Fruit fly (Drosophila melanogaster) whole organism, embryonic: ENCODE measurements around the gene Reg-2.
A peak's percentile ranks its signal among the peaks of the same experiment; 100 is the strongest.

Experiments
- ATbp ChIP-seq: fragments of 200-800 bp; sonication (Bioruptor generic); optimal IDR thresholded peaks from 2 replicates; lab custom pipeline; 2017; ENCODE audit warnings: missing biosample characterization, mild to moderate bottlenecking, missing genetic modification characterization, missing genetic modification reagents
- Bgb ChIP-seq: fragments of 200-800 bp; sonication (Bioruptor generic); IDR thresholded peaks from 2 replicates; pipeline ENCODE4 v1.3.6; 2022; ENCODE audit warnings: missing biosample characterization, missing genetic modification characterization; ENCODE audit not compliant: partially characterized antibody
- CG10979 ChIP-seq: fragments of 200-800 bp; sonication (Bioruptor generic); optimal IDR thresholded peaks from 2 replicates; lab custom pipeline; 2018; ENCODE audit warnings: missing biosample characterization, mild to moderate bottlenecking, missing genetic modification characterization, moderate library complexity
- CG11696 ChIP-seq: fragments of 200-800 bp; sonication (Bioruptor generic); IDR thresholded peaks from 2 replicates; pipeline ENCODE4 v1.3.6; 2022; ENCODE audit warnings: missing biosample characterization, missing genetic modification characterization
- CG17385 ChIP-seq: fragments of 200-800 bp; sonication (Bioruptor generic); optimal IDR thresholded peaks from 3 replicates; lab custom pipeline; 2018; ENCODE audit warnings: missing biosample characterization, mild to moderate bottlenecking, missing genetic modification characterization
- CG30431 ChIP-seq: fragments of 200-800 bp; sonication (Bioruptor generic); optimal IDR thresholded peaks from 2 replicates; lab custom pipeline; 2017; ENCODE audit warnings: missing biosample characterization, missing genetic modification characterization
- CG7839 ChIP-seq: fragments of 200-800 bp; sonication (Bioruptor generic); optimal IDR thresholded peaks from 3 replicates; lab custom pipeline; 2018; ENCODE audit warnings: missing biosample characterization, mild to moderate bottlenecking, missing genetic modification characterization, moderate library complexity
- CG7928 ChIP-seq: fragments of 200-800 bp; sonication (Bioruptor generic); optimal IDR thresholded peaks from 2 replicates; lab custom pipeline; 2017; ENCODE audit warnings: missing biosample characterization, mild to moderate bottlenecking, missing genetic modification characterization
- CG8478 ChIP-seq: fragments of >200 bp; optimal IDR thresholded peaks from 2 replicates; lab custom pipeline; 2018
- CG8924 ChIP-seq: fragments of 200-800 bp; optimal IDR thresholded peaks from 3 replicates; lab custom pipeline; 2019; ENCODE audit warnings: missing biosample characterization, mild to moderate bottlenecking, missing genetic modification characterization, moderate library complexity
- D19A ChIP-seq: fragments of 200-800 bp; optimal IDR thresholded peaks from 3 replicates; lab custom pipeline; 2019; ENCODE audit warnings: missing biosample characterization, mild to moderate bottlenecking, missing genetic modification characterization, moderate library complexity
- Dad ChIP-seq: fragments of 200-800 bp; sonication (Bioruptor generic); optimal IDR thresholded peaks from 3 replicates; lab custom pipeline; 2016; ENCODE audit warnings: missing biosample characterization, missing genetic modification characterization
- Doc2 ChIP-seq: fragments of 200-800 bp; sonication (Bioruptor generic); IDR thresholded peaks from 2 replicates; pipeline ENCODE4 v1.3.6; 2022; ENCODE audit warnings: missing biosample characterization, missing genetic modification characterization
- E2f2 ChIP-seq: fragments of 200-800 bp; sonication (Bioruptor generic); IDR thresholded peaks from 2 replicates; pipeline ENCODE4 v1.3.6; 2022; ENCODE audit warnings: missing biosample characterization, missing genetic modification characterization
- Hr39 ChIP-seq: fragments of >200 bp; optimal IDR thresholded peaks from 2 replicates; lab custom pipeline; 2017
- Lim3 ChIP-seq: fragments of 200-800 bp; sonication (Bioruptor generic); IDR thresholded peaks from 2 replicates; pipeline ENCODE4 v1.3.6; 2022; ENCODE audit warnings: missing biosample characterization, missing genetic modification characterization
- MESR4 ChIP-seq: fragments of 200-800 bp; sonication (Bioruptor generic); optimal IDR thresholded peaks from 2 replicates; lab custom pipeline; 2018; ENCODE audit warnings: missing biosample characterization, mild to moderate bottlenecking, missing genetic modification characterization, moderate library complexity
- NC2β ChIP-seq: fragments of 200-800 bp; sonication (Bioruptor generic); optimal IDR thresholded peaks from 2 replicates; lab custom pipeline; 2016; ENCODE audit warnings: missing biosample characterization, missing genetic modification characterization
- NK7.1 ChIP-seq: fragments of 200-800 bp; sonication (Bioruptor generic); optimal IDR thresholded peaks from 3 replicates; lab custom pipeline; 2016; ENCODE audit warnings: missing biosample characterization, missing genetic modification characterization
- NfI ChIP-seq: fragments of 200-800 bp; sonication (Bioruptor generic); optimal IDR thresholded peaks from 3 replicates; lab custom pipeline; 2018; ENCODE audit warnings: missing biosample characterization, mild to moderate bottlenecking, missing genetic modification characterization, moderate library complexity
- Oaz ChIP-seq: fragments of 200-800 bp; sonication (Bioruptor generic); IDR thresholded peaks from 2 replicates; pipeline ENCODE4 v1.3.6; 2022; ENCODE audit warnings: missing biosample characterization, missing genetic modification characterization
- Sox102F ChIP-seq: fragments of 200-800 bp; sonication (Bioruptor generic); optimal IDR thresholded peaks from 2 replicates; lab custom pipeline; 2018; ENCODE audit warnings: missing biosample characterization, mild to moderate bottlenecking, missing genetic modification characterization, moderate library complexity
- Sry-β ChIP-seq: fragments of 200-800 bp; sonication (Bioruptor generic); optimal IDR thresholded peaks from 2 replicates; lab custom pipeline; 2018; ENCODE audit warnings: missing biosample characterization, mild to moderate bottlenecking, missing genetic modification characterization, moderate library complexity
- Trl ChIP-seq, 3 experiments: fragments of >200 bp in 2 of 3; fragments of 200-800 bp in 1 of 3; sonication (Bioruptor generic) in 1 of 3; optimal IDR thresholded peaks; 2 replicates in 1 of 3; 3 replicates in 2 of 3; lab custom pipeline; 2016 to 2017; ENCODE audit warnings: missing biosample characterization in 1 of 3, missing genetic modification characterization in 1 of 3
- Xrp1 ChIP-seq: fragments of 200-800 bp; sonication (Bioruptor generic); IDR thresholded peaks from 2 replicates; pipeline ENCODE4 v1.3.6; 2022; ENCODE audit warnings: missing biosample characterization, missing genetic modification characterization
- ase ChIP-seq: fragments of 200-800 bp; sonication (Bioruptor generic); IDR thresholded peaks from 3 replicates; pipeline ENCODE4 v1.3.6; 2022; ENCODE audit warnings: missing biosample characterization, missing genetic modification characterization
- ato ChIP-seq: fragments of 200-800 bp; sonication (Bioruptor generic); IDR thresholded peaks from 2 replicates; pipeline ENCODE4 v1.3.6; 2022; ENCODE audit warnings: missing biosample characterization, missing genetic modification characterization; ENCODE audit not compliant: partially characterized antibody
- bigmax ChIP-seq: fragments of 200-800 bp; sonication (Bioruptor generic); optimal IDR thresholded peaks from 2 replicates; lab custom pipeline; 2018; ENCODE audit warnings: missing biosample characterization, mild to moderate bottlenecking, missing genetic modification characterization
- cato ChIP-seq: fragments of 200-800 bp; sonication (Bioruptor generic); optimal IDR thresholded peaks from 2 replicates; lab custom pipeline; 2016; ENCODE audit warnings: missing biosample characterization, missing genetic modification characterization, borderline replicate concordance
- chif ChIP-seq, 2 experiments: fragments of 200-800 bp; sonication (Bioruptor generic); optimal IDR thresholded peaks; 3 replicates each; lab custom pipeline; 2016; ENCODE audit warnings: missing biosample characterization in 2 of 2, missing genetic modification characterization in 2 of 2
- crp ChIP-seq, 2 experiments: fragments of 200-800 bp; sonication (Bioruptor generic); optimal IDR thresholded peaks; 2 replicates in 1 of 2; 3 replicates in 1 of 2; lab custom pipeline; 2017; ENCODE audit warnings: missing biosample characterization in 2 of 2, missing genetic modification characterization in 2 of 2, mild to moderate bottlenecking in 1 of 2, moderate library complexity in 1 of 2
- disco-r ChIP-seq: fragments of 200-800 bp; sonication (Bioruptor generic); optimal IDR thresholded peaks from 2 replicates; lab custom pipeline; 2016; ENCODE audit warnings: missing biosample characterization, missing genetic modification characterization
- eyg ChIP-seq: fragments of 200-800 bp; sonication (Bioruptor generic); optimal IDR thresholded peaks from 3 replicates; lab custom pipeline; 2016; ENCODE audit warnings: missing biosample characterization, missing genetic modification characterization
- fru ChIP-seq: fragments of >200 bp; optimal IDR thresholded peaks from 2 replicates; lab custom pipeline; 2017
- gcm ChIP-seq: fragments of 200-800 bp; sonication (Bioruptor generic); optimal IDR thresholded peaks from 2 replicates; lab custom pipeline; 2019; ENCODE audit warnings: missing biosample characterization, mild to moderate bottlenecking, missing genetic modification characterization, moderate library complexity
- kni ChIP-seq: fragments of 200-800 bp; sonication (Bioruptor generic); optimal IDR thresholded peaks from 3 replicates; lab custom pipeline; 2017; ENCODE audit warnings: mild to moderate bottlenecking, missing biosample characterization, missing genetic modification reagents, missing genetic modification characterization
- knrl ChIP-seq: fragments of 200-800 bp; sonication (Bioruptor generic); IDR thresholded peaks from 3 replicates; pipeline ENCODE4 v1.3.6; 2022; ENCODE audit warnings: missing biosample characterization, missing genetic modification characterization; ENCODE audit not compliant: partially characterized antibody
- luna ChIP-seq: fragments of 200-800 bp; sonication (Bioruptor generic); optimal IDR thresholded peaks from 2 replicates; lab custom pipeline; 2016; ENCODE audit warnings: missing biosample characterization, missing genetic modification characterization
- nerfin-1 ChIP-seq: fragments of 200-800 bp; sonication (Bioruptor generic); optimal IDR thresholded peaks from 3 replicates; lab custom pipeline; 2019; ENCODE audit warnings: missing biosample characterization, mild to moderate bottlenecking, missing genetic modification characterization, moderate library complexity
- pnt ChIP-seq: fragments of 200-800 bp; sonication (Bioruptor generic); optimal IDR thresholded peaks from 3 replicates; lab custom pipeline; 2016; ENCODE audit warnings: missing biosample characterization, missing genetic modification characterization
- pum ChIP-seq: fragments of 200-800 bp; sonication (Bioruptor generic); optimal IDR thresholded peaks from 2 replicates; lab custom pipeline; 2016; ENCODE audit warnings: missing biosample characterization, missing genetic modification characterization
- repo ChIP-seq: fragments of 200-800 bp; sonication (Bioruptor generic); optimal IDR thresholded peaks from 2 replicates; lab custom pipeline; 2016; ENCODE audit warnings: missing biosample characterization, missing genetic modification characterization
- sd ChIP-seq: fragments of 200-800 bp; sonication (Bioruptor generic); optimal IDR thresholded peaks from 3 replicates; lab custom pipeline; 2018; ENCODE audit warnings: missing biosample characterization, mild to moderate bottlenecking, missing genetic modification characterization, moderate library complexity
- sim ChIP-seq: fragments of 200-800 bp; sonication (Bioruptor generic); IDR thresholded peaks from 2 replicates; pipeline ENCODE4 v1.3.6; 2022; ENCODE audit warnings: missing biosample characterization, missing genetic modification characterization
- trem ChIP-seq: fragments of 200-800 bp; optimal IDR thresholded peaks from 3 replicates; lab custom pipeline; 2019; ENCODE audit warnings: missing biosample characterization, mild to moderate bottlenecking, missing genetic modification characterization, moderate library complexity
- twi ChIP-seq: fragments of 200-800 bp; optimal IDR thresholded peaks from 2 replicates; lab custom pipeline; 2019; ENCODE audit warnings: missing biosample characterization, mild to moderate bottlenecking, missing genetic modification characterization, moderate library complexity
- usp ChIP-seq: fragments of >200 bp; optimal IDR thresholded peaks from 2 replicates; lab custom pipeline; 2017; ENCODE audit warnings: missing biosample characterization, missing genetic modification characterization
- wor ChIP-seq: fragments of 200-800 bp; sonication (Bioruptor generic); IDR thresholded peaks from 2 replicates; pipeline ENCODE4 v1.3.6; 2022; ENCODE audit warnings: missing biosample characterization, missing genetic modification characterization
- z ChIP-seq: fragments of 200-800 bp; sonication (Bioruptor generic); IDR thresholded peaks from 3 replicates; pipeline ENCODE4 v1.3.6; 2022; ENCODE audit warnings: missing biosample characterization, missing genetic modification characterization
- zen ChIP-seq: fragments of 200-800 bp; sonication (Bioruptor generic); optimal IDR thresholded peaks from 3 replicates; lab custom pipeline; 2018; ENCODE audit warnings: missing biosample characterization, mild to moderate bottlenecking, missing genetic modification characterization, moderate library complexity
- zf30C ChIP-seq: fragments of 200-800 bp; sonication (Bioruptor generic); optimal IDR thresholded peaks from 3 replicates; lab custom pipeline; 2018; ENCODE audit warnings: missing biosample characterization, mild to moderate bottlenecking, missing genetic modification characterization
- zfh1 ChIP-seq: fragments of 200-800 bp; sonication (Bioruptor generic); IDR thresholded peaks from 3 replicates; pipeline ENCODE4 v1.3.6; 2022; ENCODE audit warnings: missing biosample characterization, missing genetic modification characterization

The Reg-2 gene

dm6 chr3L:622357-622834 lies 16.0 kb upstream of the Reg-2 start (continued):
- no peak for TF ChIP-seq knrl (GFP tag; lab: Robert Waterston, UW)
- TF ChIP-seq eyg (GFP tag; lab: Kevin White, UChicago), result no peak
- no peak for TF ChIP-seq z (GFP tag; lab: Robert Waterston, UW)
- no peak for TF ChIP-seq Hr39 (lab: Kevin White, UChicago)
- no peak for TF ChIP-seq CG7928 (GFP tag; lab: Kevin White, UChicago)
- TF ChIP-seq NC2β (GFP tag; lab: Kevin White, UChicago), result peak; percentile 31
- no peak for TF ChIP-seq CG8478 (lab: Kevin White, UChicago)
- TF ChIP-seq D19A (tag; lab: Kevin White, UChicago), result peak; percentile 71
- no peak for TF ChIP-seq repo
- TF ChIP-seq ato (GFP tag; lab: Robert Waterston, UW), result no peak; the same call in 1 of the 2 replicates
- TF ChIP-seq Lim3 (GFP tag; lab: Robert Waterston, UW), result no peak
- TF ChIP-seq zfh1 (GFP tag; lab: Robert Waterston, UW), result peak; percentile 70
- TF ChIP-seq CG8924 (tag; lab: Kevin White, UChicago), result peak; percentile 59
- TF ChIP-seq pnt (GFP tag; lab: Kevin White, UChicago), result no peak
- no peak for TF ChIP-seq ase
- TF ChIP-seq Oaz, result no peak
- no peak for TF ChIP-seq Trl (optimal IDR thresholded peaks at IDR 0.05; lab: Kevin White, UChicago)
- TF ChIP-seq Trl (GFP tag; optimal IDR thresholded peaks at IDR 0.05; lab: Kevin White, UChicago), result no peak
- no peak for TF ChIP-seq cato
- TF ChIP-seq fru (lab: Kevin White, UChicago), result no peak
- TF ChIP-seq zf30C (GFP tag; lab: Kevin White, UChicago), result peak; percentile 91
- TF ChIP-seq ATbp (GFP tag; lab: Kevin White, UChicago), result no peak
- TF ChIP-seq NK7.1 (GFP tag; lab: Kevin White, UChicago), result no peak
- no peak for TF ChIP-seq Dad (GFP tag; lab: Kevin White, UChicago)
- TF ChIP-seq sim (GFP tag; lab: Robert Waterston, UW), result no peak
- TF ChIP-seq twi (tag; lab: Kevin White, UChicago), result peak; percentile 65
- TF ChIP-seq sd (tag; lab: Kevin White, UChicago), result peak; percentile 70
- no peak for TF ChIP-seq Sry-β (GFP tag; lab: Kevin White, UChicago)
- peak; percentile 87 for TF ChIP-seq CG10979 (tag; lab: Kevin White, UChicago)
- TF ChIP-seq CG17385 (GFP tag; lab: Kevin White, UChicago), result no peak
- peak; percentile 70 for TF ChIP-seq zen (tag; lab: Kevin White, UChicago)
- TF ChIP-seq CG7839 (tag; lab: Kevin White, UChicago), result peak; percentile 55
- TF ChIP-seq NfI, result no peak
- TF ChIP-seq disco-r (GFP tag; lab: Kevin White, UChicago), result no peak
- peak; percentile 37 for TF ChIP-seq nerfin-1 (tag; lab: Kevin White, UChicago)
- peak; percentile 62 for TF ChIP-seq gcm
- no peak for TF ChIP-seq crp (GFP tag; optimal IDR thresholded peaks at IDR 0.05; lab: Kevin White, UChicago)
- TF ChIP-seq Sox102F (GFP tag; lab: Kevin White, UChicago), result peak; percentile 20
- no peak for TF ChIP-seq Doc2 (GFP tag; lab: Robert Waterston, UW)
- peak; percentile 9 for TF ChIP-seq pum (GFP tag; lab: Kevin White, UChicago)
- TF ChIP-seq trem, result peak; percentile 61
- TF ChIP-seq CG11696 (GFP tag; lab: Robert Waterston, UW), result no peak
- no peak for TF ChIP-seq E2f2 (GFP tag; lab: Robert Waterston, UW)
- peak; percentile 19 to 65 for TF ChIP-seq chif (GFP tag; optimal IDR thresholded peaks at IDR 0.05; lab: Kevin White, UChicago)
- TF ChIP-seq usp (GFP tag; lab: Kevin White, UChicago), result no peak
- no peak for TF ChIP-seq MESR4 (GFP tag; lab: Kevin White, UChicago)
- TF ChIP-seq wor, result no peak
- peak; percentile 60 for TF ChIP-seq kni (GFP tag; lab: Kevin White, UChicago)
- TF ChIP-seq CG30431 (GFP tag; lab: Kevin White, UChicago), result peak; percentile 51
- peak; percentile 82 for TF ChIP-seq Xrp1 (GFP tag; lab: Robert Waterston, UW)
- no peak for TF ChIP-seq Bgb (GFP tag; lab: Robert Waterston, UW)
- TF ChIP-seq luna, result no peak
- no peak for TF ChIP-seq bigmax (GFP tag; lab: Kevin White, UChicago)
